Worm (Caenorhabditis elegans) whole organism, early embryonic: ENCODE data around the gene rnh-1.1.

Experiments used
- B0310.2 ChIP-seq: sonication (generic microtip); optimal IDR thresholded peaks from 2 replicates; lab custom pipeline; 2016; ENCODE audit warnings: mild to moderate bottlenecking, missing genetic modification characterization, missing compliant biosample characterization
- F13C5.2 ChIP-seq: sonication (generic microtip); optimal IDR thresholded peaks from 2 replicates; lab custom pipeline; 2017; ENCODE audit warnings: mild to moderate bottlenecking, missing genetic modification characterization, inconsistent platforms, missing compliant biosample characterization
- ama-1 ChIP-seq: fragments of 150-350 bp; optimal IDR thresholded peaks from 2 replicates; lab custom pipeline; 2014
- ceh-36 ChIP-seq: sonication (generic microtip); optimal IDR thresholded peaks from 2 replicates; lab custom pipeline; 2016; ENCODE audit warnings: missing genetic modification characterization, inconsistent platforms, missing compliant biosample characterization
- ets-7 ChIP-seq: sonication (generic microtip); optimal IDR thresholded peaks from 2 replicates; lab custom pipeline; 2016; ENCODE audit warnings: missing genotype, missing genetic modification characterization, missing compliant biosample characterization
- flt-1 ChIP-seq: fragments of 200-800 bp; sonication (Bioruptor generic); IDR thresholded peaks from 2 replicates; pipeline ENCODE4 v1.3.6; 2022; ENCODE audit warnings: missing genetic modification characterization, missing compliant biosample characterization
- hmbx-1 ChIP-seq: sonication (generic microtip); optimal IDR thresholded peaks from 2 replicates; lab custom pipeline; 2016; ENCODE audit warnings: mild to moderate bottlenecking, missing genetic modification characterization, missing compliant biosample characterization
- hmg-4 ChIP-seq: fragments of 200-800 bp; sonication (Bioruptor generic); optimal IDR thresholded peaks from 2 replicates; lab custom pipeline; 2018; ENCODE audit warnings: mild to moderate bottlenecking, missing genetic modification characterization, missing compliant biosample characterization
- hnd-1 ChIP-seq: sonication (generic microtip); optimal IDR thresholded peaks from 2 replicates; lab custom pipeline; 2016; ENCODE audit warnings: missing genetic modification characterization, missing compliant biosample characterization
- pes-1 ChIP-seq: fragments of 200-800 bp; sonication (Bioruptor generic); IDR thresholded peaks from 2 replicates; pipeline ENCODE4 v1.3.6; 2022; ENCODE audit warnings: missing genetic modification reagents, missing genetic modification characterization, missing compliant biosample characterization
- sea-1 ChIP-seq: fragments of 200-800 bp; sonication (Bioruptor generic); conservative IDR thresholded peaks from 2 replicates; pipeline ENCODE4 v1.3.6; 2022; ENCODE audit warnings: missing genetic modification characterization, missing compliant biosample characterization
- tbx-37 ChIP-seq: fragments of 200-800 bp; sonication (Bioruptor generic); conservative IDR thresholded peaks from 2 replicates; pipeline ENCODE4 v1.3.6; 2022; ENCODE audit warnings: missing genetic modification reagents, missing genetic modification characterization, missing compliant biosample characterization

ce11 chrII:7521420-7521819 lies 4.1 kb upstream of the rnh-1.1 start:
- TF ChIP-seq hmbx-1 (tag; lab: Kevin White, UChicago) (no peak), pes-1 (no peak), ama-1 (no peak), sea-1 (GFP tag; lab: Robert Waterston, UW) (no peak), flt-1 (GFP tag; lab: Robert Waterston, UW) (no peak), F13C5.2 (no peak), hnd-1 (tag; lab: Kevin White, UChicago) (no peak), ceh-36 (tag; lab: Kevin White, UChicago) (no peak), B0310.2 (no peak), tbx-37 (no peak), ets-7 (tag; lab: Kevin White, UChicago) (no peak), hmg-4 (GFP tag; lab: Kevin White, UChicago) (no peak)
